Fruit fly (Drosophila melanogaster) whole organism, embryonic: ENCODE results near the gene Rad9.

Source experiments
- Aef1 ChIP-seq: fragments of 200-800 bp; sonication (Bioruptor generic); IDR thresholded peaks from 3 replicates; pipeline ENCODE4 v1.3.6; 2022; ENCODE audit warnings: missing biosample characterization, missing genetic modification characterization
- Asciz ChIP-seq: fragments of 200-800 bp; sonication (Bioruptor generic); optimal IDR thresholded peaks from 2 replicates; lab custom pipeline; 2017; ENCODE audit warnings: missing biosample characterization, mild to moderate bottlenecking, missing genetic modification characterization, missing genetic modification reagents
- Atf-2 ChIP-seq: fragments of 200-800 bp; sonication (Bioruptor generic); optimal IDR thresholded peaks from 2 replicates; lab custom pipeline; 2016; ENCODE audit warnings: missing biosample characterization, missing genetic modification characterization
- CG13424 ChIP-seq: fragments of 200-800 bp; sonication (Bioruptor generic); optimal IDR thresholded peaks from 2 replicates; lab custom pipeline; 2019; ENCODE audit warnings: missing biosample characterization, mild to moderate bottlenecking, missing genetic modification characterization, moderate library complexity
- CG14667 ChIP-seq: fragments of 200-800 bp; sonication (Bioruptor generic); IDR thresholded peaks from 2 replicates; pipeline ENCODE4 v1.3.6; 2022; ENCODE audit warnings: missing biosample characterization, missing genetic modification characterization
- CG14965 ChIP-seq: fragments of 200-800 bp; sonication (Bioruptor generic); optimal IDR thresholded peaks from 2 replicates; lab custom pipeline; 2016; ENCODE audit warnings: missing biosample characterization, missing genetic modification characterization, borderline replicate concordance
- CG17359 ChIP-seq: fragments of 200-800 bp; sonication (Bioruptor generic); optimal IDR thresholded peaks from 3 replicates; lab custom pipeline; 2018; ENCODE audit warnings: missing biosample characterization, mild to moderate bottlenecking, missing genetic modification characterization, moderate library complexity
- CG17385 ChIP-seq: fragments of 200-800 bp; sonication (Bioruptor generic); optimal IDR thresholded peaks from 3 replicates; lab custom pipeline; 2018; ENCODE audit warnings: missing biosample characterization, mild to moderate bottlenecking, missing genetic modification characterization
- CG1792 ChIP-seq: fragments of 200-800 bp; sonication (Bioruptor generic); optimal IDR thresholded peaks from 2 replicates; lab custom pipeline; 2016; ENCODE audit warnings: missing biosample characterization, missing genetic modification characterization
- CG2120 ChIP-seq: fragments of 200-800 bp; sonication (Bioruptor generic); optimal IDR thresholded peaks from 3 replicates; lab custom pipeline; 2016; ENCODE audit warnings: missing biosample characterization, missing genetic modification characterization
- CG2202 ChIP-seq: fragments of 200-800 bp; sonication (Bioruptor generic); optimal IDR thresholded peaks from 2 replicates; lab custom pipeline; 2018; ENCODE audit warnings: missing biosample characterization, mild to moderate bottlenecking, missing genetic modification characterization
- CG30020 ChIP-seq: fragments of 200-800 bp; optimal IDR thresholded peaks from 2 replicates; lab custom pipeline; 2019; ENCODE audit warnings: missing biosample characterization, mild to moderate bottlenecking, missing genetic modification characterization, moderate library complexity
- CG31365 ChIP-seq: fragments of 200-800 bp; sonication (Bioruptor generic); optimal IDR thresholded peaks from 2 replicates; lab custom pipeline; 2018; ENCODE audit warnings: missing biosample characterization, mild to moderate bottlenecking, missing genetic modification characterization
- CG34376 ChIP-seq: fragments of 200-800 bp; sonication (Bioruptor generic); optimal IDR thresholded peaks from 2 replicates; lab custom pipeline; 2018; ENCODE audit warnings: missing biosample characterization, mild to moderate bottlenecking, missing genetic modification characterization
- CG3838 ChIP-seq: fragments of 200-800 bp; sonication (Bioruptor generic); optimal IDR thresholded peaks from 3 replicates; lab custom pipeline; 2016; ENCODE audit warnings: missing biosample characterization, missing genetic modification characterization
- CG4282 ChIP-seq: fragments of 200-800 bp; sonication (Bioruptor generic); optimal IDR thresholded peaks from 2 replicates; lab custom pipeline; 2016; ENCODE audit warnings: missing biosample characterization, missing genetic modification characterization
- CG4617 ChIP-seq: fragments of 200-800 bp; sonication (Bioruptor generic); optimal IDR thresholded peaks from 3 replicates; lab custom pipeline; 2016; ENCODE audit warnings: missing biosample characterization, missing genetic modification characterization, borderline replicate concordance
- CG4730 ChIP-seq: fragments of 200-800 bp; sonication (Bioruptor generic); IDR thresholded peaks from 2 replicates; pipeline ENCODE4 v1.3.6; 2022; ENCODE audit warnings: missing biosample characterization, missing genetic modification characterization
- CG8089 ChIP-seq: fragments of 200-800 bp; sonication (Bioruptor generic); optimal IDR thresholded peaks from 3 replicates; lab custom pipeline; 2016; ENCODE audit warnings: missing biosample characterization, missing genetic modification characterization
- CG8944 ChIP-seq: fragments of 200-800 bp; sonication (Bioruptor generic); optimal IDR thresholded peaks from 3 replicates; lab custom pipeline; 2016; ENCODE audit warnings: missing biosample characterization, missing genetic modification characterization
- CG9932 ChIP-seq: fragments of 200-800 bp; sonication (Bioruptor generic); IDR thresholded peaks from 2 replicates; pipeline ENCODE4 v1.3.6; 2022; ENCODE audit warnings: missing biosample characterization, missing genetic modification characterization
- ERR ChIP-seq: fragments of 200-800 bp; sonication (Bioruptor generic); optimal IDR thresholded peaks from 2 replicates; lab custom pipeline; 2016; ENCODE audit warnings: missing biosample characterization, missing genetic modification characterization
- Hr3 ChIP-seq: fragments of 200-800 bp; sonication (Bioruptor generic); optimal IDR thresholded peaks from 3 replicates; lab custom pipeline; 2016; ENCODE audit warnings: missing biosample characterization, missing genetic modification characterization
- Hsf ChIP-seq: fragments of 200-800 bp; sonication (Bioruptor generic); optimal IDR thresholded peaks from 3 replicates; lab custom pipeline; 2016; ENCODE audit warnings: missing biosample characterization, missing genetic modification characterization
- Max ChIP-seq: fragments of 200-800 bp; sonication (Bioruptor generic); optimal IDR thresholded peaks from 2 replicates; lab custom pipeline; 2016; ENCODE audit warnings: missing biosample characterization, mild to moderate bottlenecking, missing genetic modification characterization
- NK7.1 ChIP-seq: fragments of 200-800 bp; sonication (Bioruptor generic); optimal IDR thresholded peaks from 3 replicates; lab custom pipeline; 2016; ENCODE audit warnings: missing biosample characterization, missing genetic modification characterization
- Oaz ChIP-seq: fragments of 200-800 bp; sonication (Bioruptor generic); IDR thresholded peaks from 2 replicates; pipeline ENCODE4 v1.3.6; 2022; ENCODE audit warnings: missing biosample characterization, missing genetic modification characterization
- Oli ChIP-seq: fragments of 200-800 bp; sonication (Bioruptor generic); optimal IDR thresholded peaks from 2 replicates; lab custom pipeline; 2018; ENCODE audit warnings: missing biosample characterization, mild to moderate bottlenecking, missing genetic modification characterization, moderate library complexity
- Xrp1 ChIP-seq: fragments of 200-800 bp; sonication (Bioruptor generic); IDR thresholded peaks from 2 replicates; pipeline ENCODE4 v1.3.6; 2022; ENCODE audit warnings: missing biosample characterization, missing genetic modification characterization
- ase ChIP-seq: fragments of 200-800 bp; sonication (Bioruptor generic); IDR thresholded peaks from 3 replicates; pipeline ENCODE4 v1.3.6; 2022; ENCODE audit warnings: missing biosample characterization, missing genetic modification characterization
- bab2 ChIP-seq: fragments of 200-800 bp; sonication (Bioruptor generic); optimal IDR thresholded peaks from 2 replicates; lab custom pipeline; 2016; ENCODE audit warnings: missing biosample characterization, missing genetic modification characterization
- bsh ChIP-seq, 2 experiments: fragments of 200-800 bp; sonication (Bioruptor generic); optimal IDR thresholded peaks; 2 replicates each; lab custom pipeline; 2017 to 2018; ENCODE audit warnings: mild to moderate bottlenecking in 2 of 2, missing biosample characterization in 2 of 2, missing genetic modification characterization in 2 of 2, moderate library complexity in 1 of 2
- crc ChIP-seq: fragments of 200-800 bp; sonication (Bioruptor generic); optimal IDR thresholded peaks from 2 replicates; lab custom pipeline; 2016; ENCODE audit warnings: missing biosample characterization, missing genetic modification characterization
- crol ChIP-seq: fragments of 200-800 bp; sonication (Bioruptor generic); IDR thresholded peaks from 2 replicates; pipeline ENCODE4 v1.3.6; 2022; ENCODE audit warnings: missing biosample characterization, missing genetic modification characterization
- emc ChIP-seq: fragments of 200-800 bp; sonication (Bioruptor generic); optimal IDR thresholded peaks from 2 replicates; lab custom pipeline; 2016; ENCODE audit warnings: missing biosample characterization, missing genetic modification characterization
- gcm2 ChIP-seq: fragments of 200-800 bp; sonication (Bioruptor generic); optimal IDR thresholded peaks from 2 replicates; lab custom pipeline; 2016; ENCODE audit warnings: missing biosample characterization, missing genetic modification characterization
- gro ChIP-seq: fragments of 200-800 bp; sonication (Bioruptor generic); optimal IDR thresholded peaks from 2 replicates; lab custom pipeline; 2016; ENCODE audit warnings: missing biosample characterization, missing genetic modification characterization
- insv ChIP-seq, 2 experiments: fragments of 200-800 bp; sonication (Bioruptor generic); optimal IDR thresholded peaks; 3 replicates each; lab custom pipeline; 2016 to 2018; ENCODE audit warnings: missing biosample characterization in 2 of 2, missing genetic modification characterization in 2 of 2
- lola ChIP-seq, 3 experiments: fragments of >200 bp in 2 of 3; fragments of 200-800 bp in 1 of 3; sonication (Bioruptor generic) in 1 of 3; optimal IDR thresholded peaks; 2 replicates each; lab custom pipeline; 2017 to 2019; ENCODE audit warnings: missing biosample characterization in 3 of 3, missing genetic modification characterization in 3 of 3, mild to moderate bottlenecking in 1 of 3, moderate library complexity in 1 of 3
- luna ChIP-seq: fragments of 200-800 bp; sonication (Bioruptor generic); optimal IDR thresholded peaks from 2 replicates; lab custom pipeline; 2016; ENCODE audit warnings: missing biosample characterization, missing genetic modification characterization
- maf-S ChIP-seq: fragments of 200-800 bp; sonication (Bioruptor generic); optimal IDR thresholded peaks from 2 replicates; lab custom pipeline; 2016; ENCODE audit warnings: missing biosample characterization, missing genetic modification characterization
- nmo ChIP-seq: fragments of 200-800 bp; sonication (Bioruptor generic); optimal IDR thresholded peaks from 2 replicates; lab custom pipeline; 2018; ENCODE audit warnings: missing biosample characterization, mild to moderate bottlenecking, missing genetic modification characterization, moderate library complexity
- prd ChIP-seq, 3 experiments: fragments of >200 bp in 2 of 3; fragments of 200-800 bp in 1 of 3; sonication (Bioruptor generic) in 1 of 3; optimal IDR thresholded peaks in 2 of 3; IDR thresholded peaks in 1 of 3; 2 replicates in 2 of 3; 3 replicates in 1 of 3; pipeline versions ENCODE4 v1.3.6 to Lab custom; 2017 to 2022; ENCODE audit warnings: missing biosample characterization in 1 of 3, missing genetic modification characterization in 1 of 3
- psq ChIP-seq: fragments of 200-800 bp; sonication (Bioruptor generic); optimal IDR thresholded peaks from 2 replicates; lab custom pipeline; 2017; ENCODE audit warnings: missing biosample characterization, missing genetic modification characterization
- schlank ChIP-seq: fragments of 200-800 bp; sonication (Bioruptor generic); optimal IDR thresholded peaks from 2 replicates; lab custom pipeline; 2018; ENCODE audit warnings: missing biosample characterization, mild to moderate bottlenecking, missing genetic modification characterization
- sens ChIP-seq: fragments of 200-800 bp; sonication (Bioruptor generic); peaks from one replicate; lab custom pipeline; 2016; ENCODE audit warnings: missing biosample characterization, missing genetic modification characterization
- sim ChIP-seq: fragments of 200-800 bp; sonication (Bioruptor generic); IDR thresholded peaks from 2 replicates; pipeline ENCODE4 v1.3.6; 2022; ENCODE audit warnings: missing biosample characterization, missing genetic modification characterization
- sima ChIP-seq: fragments of 200-800 bp; sonication (Bioruptor generic); optimal IDR thresholded peaks from 2 replicates; lab custom pipeline; 2016; ENCODE audit warnings: missing biosample characterization, missing genetic modification characterization
- slbo ChIP-seq: fragments of 200-800 bp; sonication (Bioruptor generic); IDR thresholded peaks from 2 replicates; pipeline ENCODE4 v1.3.6; 2022; ENCODE audit warnings: missing biosample characterization, missing genetic modification characterization
- wek ChIP-seq: fragments of 200-800 bp; sonication (Bioruptor generic); optimal IDR thresholded peaks from 3 replicates; lab custom pipeline; 2018; ENCODE audit warnings: missing biosample characterization, mild to moderate bottlenecking, missing genetic modification characterization, moderate library complexity
- zfh1 ChIP-seq: fragments of 200-800 bp; sonication (Bioruptor generic); IDR thresholded peaks from 3 replicates; pipeline ENCODE4 v1.3.6; 2022; ENCODE audit warnings: missing biosample characterization, missing genetic modification characterization

Rad9 gene

DNA sequence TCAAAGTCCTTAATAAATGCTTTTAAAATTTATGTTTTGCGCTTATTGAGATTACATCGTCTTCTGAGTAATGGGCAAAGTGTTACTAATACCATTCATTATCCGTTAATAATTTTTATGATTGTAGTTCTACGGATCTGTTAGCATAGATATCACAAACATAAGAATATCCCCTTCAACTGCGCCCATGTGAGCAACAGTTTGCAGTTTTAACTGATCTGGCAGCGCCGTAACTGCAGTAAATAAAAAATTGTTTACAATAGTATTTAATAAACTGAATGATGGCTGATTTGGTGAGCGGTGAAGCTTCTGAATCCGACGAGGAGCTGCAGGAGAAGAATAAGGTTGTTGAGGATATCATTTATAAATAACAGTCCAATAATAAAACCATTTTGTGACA lies 2.3 kb downstream of the Rad9 start, which contains the start of gene Blos3 (continued):
- peak; percentile 40; the same call in 1 of the 2 replicates for TF ChIP-seq Xrp1 (GFP tag; lab: Robert Waterston, UW)
- TF ChIP-seq CG34376: peak; percentile 0
- TF ChIP-seq CG9932 (GFP tag; lab: Robert Waterston, UW): 0 out of 2 replicates have a peak, but pooled peaks have one; percentile 41
- TF ChIP-seq Hsf (GFP tag; lab: Kevin White, UChicago): peak; percentile 50
- TF ChIP-seq schlank (tag; lab: Kevin White, UChicago): no peak
- TF ChIP-seq CG4730 (GFP tag; lab: Robert Waterston, UW): no peak
- no peak for TF ChIP-seq insv (GFP tag; optimal IDR thresholded peaks at IDR 0.05; lab: Kevin White, UChicago)
- TF ChIP-seq ase (GFP tag; lab: Robert Waterston, UW): no peak
- TF ChIP-seq CG31365: no peak
- peak; percentile 8 for TF ChIP-seq CG2202
- TF ChIP-seq bab2: peak; percentile 29
- no peak for TF ChIP-seq crol
- no peak for TF ChIP-seq CG14965 (GFP tag; lab: Kevin White, UChicago)
- TF ChIP-seq CG3838 (GFP tag; lab: Kevin White, UChicago): peak; percentile 16
- TF ChIP-seq prd (optimal IDR thresholded peaks at IDR 0.05; lab: Kevin White, UChicago): no peak
- peak; percentile 54 for TF ChIP-seq prd (GFP tag; IDR thresholded peaks at IDR 0.05; lab: Robert Waterston, UW)
- peak; percentile 92 for TF ChIP-seq sens (GFP tag; lab: Kevin White, UChicago)
- TF ChIP-seq maf-S: peak; percentile 62
- TF ChIP-seq Asciz (GFP tag; lab: Kevin White, UChicago): peak; percentile 15
- peak; percentile 83 for TF ChIP-seq gro (GFP tag; lab: Kevin White, UChicago)
- peak; percentile 20; the same call in 1 of the 3 replicates for TF ChIP-seq Aef1 (GFP tag; lab: Robert Waterston, UW)
- TF ChIP-seq lola (GFP tag; optimal IDR thresholded peaks at IDR 0.05; lab: Kevin White, UChicago): peak in 1 of 3 experiments; percentile 26
- no peak for TF ChIP-seq psq (GFP tag; lab: Kevin White, UChicago)
- TF ChIP-seq CG4282 (GFP tag; lab: Kevin White, UChicago): no peak
- TF ChIP-seq Atf-2 (GFP tag; lab: Kevin White, UChicago): peak; percentile 51
- peak; percentile 30 for TF ChIP-seq CG8089
- TF ChIP-seq emc (GFP tag; lab: Kevin White, UChicago): peak; percentile 26
- no peak for TF ChIP-seq gcm2
- no peak for TF ChIP-seq luna (GFP tag; lab: Kevin White, UChicago)
- TF ChIP-seq CG17385: peak; percentile 3
- peak; percentile 29 for TF ChIP-seq crc (GFP tag; lab: Kevin White, UChicago)
- TF ChIP-seq CG4617: peak; percentile 46
- no peak for TF ChIP-seq ERR
- TF ChIP-seq zfh1 (GFP tag; lab: Robert Waterston, UW): 0 out of 3 replicates have a peak, but pooled peaks have one; percentile 34
- TF ChIP-seq wek (GFP tag; lab: Kevin White, UChicago): peak; percentile 73
- peak; percentile 11 for TF ChIP-seq sima (GFP tag; lab: Kevin White, UChicago)
- peak; percentile 29 for TF ChIP-seq CG8944 (GFP tag; lab: Kevin White, UChicago)
- TF ChIP-seq slbo (GFP tag; lab: Robert Waterston, UW): peak; percentile 65
- peak; percentile 15 for TF ChIP-seq Oli (tag; lab: Kevin White, UChicago)
- TF ChIP-seq CG17359: peak; percentile 58
- TF ChIP-seq CG1792 (GFP tag; lab: Kevin White, UChicago): peak; percentile 39
- TF ChIP-seq sim (GFP tag; lab: Robert Waterston, UW): no peak
- peak; percentile 11 for TF ChIP-seq nmo
- TF ChIP-seq CG2120 (GFP tag; lab: Kevin White, UChicago): peak; percentile 71
- peak; percentile 17 for TF ChIP-seq CG30020 (tag; lab: Kevin White, UChicago)
- TF ChIP-seq Hr3 (GFP tag; lab: Kevin White, UChicago): no peak
- TF ChIP-seq CG13424: peak; percentile 46
- TF ChIP-seq NK7.1 (GFP tag; lab: Kevin White, UChicago): no peak
- peak in 1 of 2 experiments; percentile 40 for TF ChIP-seq bsh (GFP tag; optimal IDR thresholded peaks at IDR 0.05; lab: Kevin White, UChicago)
- peak; percentile 4; the same call in 1 of the 2 replicates for TF ChIP-seq CG14667
- TF ChIP-seq Max (GFP tag; lab: Kevin White, UChicago): no peak
- TF ChIP-seq Oaz: no peak
